Worm (Caenorhabditis elegans) whole organism, L2 larva: ENCODE data around the gene rab-1.

ENCODE experiments used
- R02D3.7 ChIP-seq: fragments of 150-350 bp; optimal IDR thresholded peaks from 2 replicates; lab custom pipeline; 2014; ENCODE audit warnings: missing biosample characterization, missing genetic modification characterization
- Y55F3AM.14 ChIP-seq: fragments of 200-800 bp; sonication (Bioruptor generic); optimal IDR thresholded peaks from 2 replicates; lab custom pipeline; 2018; ENCODE audit warnings: mild to moderate bottlenecking, missing genetic modification characterization, missing compliant biosample characterization
- ZK546.5 ChIP-seq: sonication (generic microtip); optimal IDR thresholded peaks from 2 replicates; lab custom pipeline; 2017; ENCODE audit warnings: missing biosample characterization, missing genetic modification characterization
- alr-1 ChIP-seq: fragments of 150-350 bp; optimal IDR thresholded peaks from 2 replicates; lab custom pipeline; 2014; ENCODE audit warnings: missing biosample characterization, missing genetic modification characterization
- ama-1 ChIP-seq: fragments of 150-350 bp; optimal IDR thresholded peaks from 2 replicates; lab custom pipeline; 2018; ENCODE audit warnings: inconsistent platforms
- blmp-1 ChIP-seq: sonication (generic microtip); optimal IDR thresholded peaks from 2 replicates; lab custom pipeline; 2017; ENCODE audit warnings: missing genetic modification characterization, mild to moderate bottlenecking, missing compliant biosample characterization, antibody characterized with exemption, moderate library complexity; ENCODE audit not compliant: insufficient read depth
- ceh-16 ChIP-seq: fragments of 150-350 bp; optimal IDR thresholded peaks from 2 replicates; lab custom pipeline; 2014; ENCODE audit warnings: missing biosample characterization, missing genetic modification characterization
- ceh-82 ChIP-seq: fragments of 150-350 bp; optimal IDR thresholded peaks from 2 replicates; lab custom pipeline; 2014; ENCODE audit warnings: missing biosample characterization, missing genetic modification characterization
- crh-2 ChIP-seq: sonication (generic microtip); optimal IDR thresholded peaks from 2 replicates; lab custom pipeline; 2017; ENCODE audit warnings: missing biosample characterization, missing genetic modification characterization
- dmd-4 ChIP-seq: sonication (generic microtip); optimal IDR thresholded peaks from 2 replicates; lab custom pipeline; 2017; ENCODE audit warnings: missing biosample characterization, missing genetic modification characterization
- egl-27 ChIP-seq: sonication (generic microtip); optimal IDR thresholded peaks from 3 replicates; lab custom pipeline; 2017; ENCODE audit warnings: missing biosample characterization, missing genetic modification reagents, missing genetic modification characterization
- elt-1 ChIP-seq: fragments of 150-350 bp; optimal IDR thresholded peaks from 2 replicates; lab custom pipeline; 2014; ENCODE audit warnings: missing biosample characterization, missing genetic modification characterization
- elt-3 ChIP-seq: sonication (generic microtip); optimal IDR thresholded peaks from 2 replicates; lab custom pipeline; 2017; ENCODE audit warnings: missing biosample characterization, missing genetic modification characterization
- gmeb-1 ChIP-seq: fragments of 150-350 bp; optimal IDR thresholded peaks from 2 replicates; lab custom pipeline; 2014; ENCODE audit warnings: missing biosample characterization, missing genetic modification characterization
- lin-13 ChIP-seq: fragments of 150-350 bp; optimal IDR thresholded peaks from 2 replicates; lab custom pipeline; 2014; ENCODE audit warnings: missing biosample characterization, missing genetic modification reagents, missing genetic modification characterization
- lin-39 ChIP-seq: fragments of 150-350 bp; optimal IDR thresholded peaks from 2 replicates; lab custom pipeline; 2014; ENCODE audit warnings: missing biosample characterization, missing genetic modification reagents, missing genetic modification characterization
- lsy-2 ChIP-seq, 2 experiments: fragments of 150-350 bp in 1 of 2; sonication (generic microtip) in 1 of 2; optimal IDR thresholded peaks; 2 replicates each; lab custom pipeline; 2014 to 2017; ENCODE audit warnings: missing biosample characterization in 2 of 2, missing genetic modification characterization in 2 of 2
- mab-5 ChIP-seq: fragments of 150-350 bp; optimal IDR thresholded peaks from 2 replicates; lab custom pipeline; 2014; ENCODE audit warnings: missing biosample characterization, missing genetic modification characterization
- mbf-1 ChIP-seq: sonication (generic microtip); optimal IDR thresholded peaks from 2 replicates; lab custom pipeline; 2017; ENCODE audit warnings: missing biosample characterization, missing genetic modification characterization
- mdl-1 ChIP-seq, 2 experiments: fragments of 150-350 bp in 1 of 2; sonication (generic microtip) in 1 of 2; optimal IDR thresholded peaks; 2 replicates each; lab custom pipeline; 2017; ENCODE audit warnings: missing biosample characterization in 2 of 2, missing genetic modification characterization in 2 of 2
- nhr-10 ChIP-seq: sonication (generic microtip); optimal IDR thresholded peaks from 2 replicates; lab custom pipeline; 2017; ENCODE audit warnings: missing biosample characterization, missing genetic modification characterization
- nhr-11 ChIP-seq: fragments of 150-350 bp; optimal IDR thresholded peaks from 2 replicates; lab custom pipeline; 2014; ENCODE audit warnings: missing biosample characterization, missing genetic modification characterization
- nhr-12 ChIP-seq: fragments of 150-350 bp; optimal IDR thresholded peaks from 2 replicates; lab custom pipeline; 2014; ENCODE audit warnings: missing biosample characterization, missing genetic modification characterization
- nhr-129 ChIP-seq: fragments of 150-350 bp; optimal IDR thresholded peaks from 2 replicates; lab custom pipeline; 2014; ENCODE audit warnings: missing biosample characterization, missing genetic modification characterization
- nhr-21 ChIP-seq: fragments of 150-350 bp; optimal IDR thresholded peaks from 2 replicates; lab custom pipeline; 2014; ENCODE audit warnings: missing biosample characterization, missing genetic modification characterization
- nhr-23 ChIP-seq: fragments of 150-350 bp; optimal IDR thresholded peaks from 2 replicates; lab custom pipeline; 2014; ENCODE audit warnings: missing biosample characterization, missing genetic modification reagents, missing genetic modification characterization
- nhr-237 ChIP-seq: fragments of 150-350 bp; optimal IDR thresholded peaks from 2 replicates; lab custom pipeline; 2014; ENCODE audit warnings: missing biosample characterization, missing genetic modification characterization
- nhr-6 ChIP-seq: fragments of 150-350 bp; optimal IDR thresholded peaks from 2 replicates; lab custom pipeline; 2014; ENCODE audit warnings: missing biosample characterization, missing genetic modification characterization
- nhr-77 ChIP-seq: fragments of 150-350 bp; optimal IDR thresholded peaks from 2 replicates; lab custom pipeline; 2014; ENCODE audit warnings: missing biosample characterization, missing genetic modification characterization
- skn-1 ChIP-seq: sonication (generic microtip); optimal IDR thresholded peaks from 2 replicates; lab custom pipeline; 2017; ENCODE audit warnings: missing biosample characterization, missing genetic modification characterization
- sma-3 ChIP-seq: sonication (generic microtip); optimal IDR thresholded peaks from 2 replicates; lab custom pipeline; 2016; ENCODE audit warnings: missing genetic modification reagents, missing genetic modification characterization, missing compliant biosample characterization
- sma-9 ChIP-seq, 2 experiments: fragments of 150-350 bp in 1 of 2; sonication (generic microtip) in 1 of 2; optimal IDR thresholded peaks; 2 replicates each; lab custom pipeline; 2014 to 2016; ENCODE audit warnings: missing genetic modification characterization in 2 of 2, mild to moderate bottlenecking in 1 of 2, missing biosample characterization in 1 of 2, missing compliant biosample characterization in 1 of 2, missing genetic modification reagents in 1 of 2, moderate library complexity in 1 of 2
- snpc-4 ChIP-seq: fragments of 150-350 bp; optimal IDR thresholded peaks from 2 replicates; lab custom pipeline; 2014; ENCODE audit warnings: missing biosample characterization, missing genetic modification characterization
- unc-39 ChIP-seq: fragments of 150-350 bp; optimal IDR thresholded peaks from 2 replicates; lab custom pipeline; 2014; ENCODE audit warnings: missing biosample characterization, missing genetic modification characterization
- unc-55 ChIP-seq: fragments of 150-350 bp; sonication (generic microtip); optimal IDR thresholded peaks from 3 replicates; lab custom pipeline; 2014; ENCODE audit warnings: missing biosample characterization, missing genetic modification reagents, missing genetic modification characterization
- zag-1 ChIP-seq: fragments of 150-350 bp; optimal IDR thresholded peaks from 2 replicates; lab custom pipeline; 2014; ENCODE audit warnings: missing biosample characterization, missing genetic modification characterization
- ztf-11 ChIP-seq: sonication (generic microtip); optimal IDR thresholded peaks from 2 replicates; lab custom pipeline; 2017; ENCODE audit warnings: missing biosample characterization, missing genetic modification characterization

Gene rab-1

ce11 chrV:1230540-1230939 is 33.2 kb downstream of the rab-1 start:
- TF ChIP-seq elt-3 (tag; lab: Kevin White, UChicago): no peak
- no peak for TF ChIP-seq unc-39 (tag; lab: Kevin White, UChicago)
- no peak for TF ChIP-seq R02D3.7 (tag; lab: Kevin White, UChicago)
- TF ChIP-seq lin-13 (GFP tag; lab: Kevin White, UChicago): no peak
- no peak for TF ChIP-seq nhr-11 (tag; lab: Kevin White, UChicago)
- no peak for TF ChIP-seq dmd-4
- no peak for TF ChIP-seq nhr-12
- TF ChIP-seq nhr-10 (tag; lab: Kevin White, UChicago): no peak
- no peak for TF ChIP-seq ceh-16 (tag; lab: Kevin White, UChicago)
- no peak for TF ChIP-seq snpc-4 (tag; lab: Kevin White, UChicago)
- no peak for TF ChIP-seq sma-3 (GFP tag; lab: Kevin White, UChicago)
- TF ChIP-seq nhr-237 (tag; lab: Kevin White, UChicago): no peak
- TF ChIP-seq zag-1 (tag; lab: Kevin White, UChicago): no peak
- no peak for TF ChIP-seq blmp-1 (tag; lab: Kevin White, UChicago)
- TF ChIP-seq nhr-21: no peak

DNA sequence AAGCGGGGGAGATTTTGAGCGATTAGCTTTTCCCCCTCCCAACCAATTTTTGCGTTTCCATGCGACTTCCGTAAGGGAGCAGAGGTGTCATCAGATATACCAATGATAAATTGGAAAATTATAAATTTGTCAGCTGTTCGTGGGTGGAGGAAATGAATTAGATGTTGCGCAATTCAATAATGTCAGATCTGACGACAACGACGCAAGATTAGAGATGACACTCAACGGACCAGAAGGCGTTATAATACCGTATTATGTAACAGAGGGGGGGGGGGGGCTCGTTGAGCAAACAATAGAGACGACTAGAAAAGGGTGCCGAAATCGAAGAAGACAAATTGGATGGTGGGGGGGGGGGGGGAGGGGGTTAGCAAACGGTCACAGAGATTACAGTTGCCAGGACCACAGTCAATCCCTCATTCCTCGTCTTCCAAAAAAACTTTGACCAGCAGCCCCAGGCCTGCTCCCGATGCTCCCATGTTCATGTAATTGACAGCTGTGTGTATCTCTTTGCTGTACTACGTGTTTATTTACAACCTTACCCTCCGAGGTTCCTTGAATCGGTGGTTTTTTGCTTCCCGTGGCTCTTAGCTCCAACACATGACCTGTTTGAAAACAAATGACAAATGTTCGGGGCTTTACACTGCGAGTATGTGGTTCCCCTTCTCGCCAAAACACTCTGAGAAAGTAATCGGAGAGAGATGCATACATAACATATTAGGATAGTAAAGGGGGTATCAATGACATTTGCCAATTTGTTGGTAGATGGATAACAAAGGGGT is 34.7 kb downstream of the rab-1 start:
- TF ChIP-seq nhr-129 (tag; lab: Kevin White, UChicago): peak; percentile 66
- no peak for TF ChIP-seq nhr-21
- no peak for TF ChIP-seq sma-9 (GFP tag; optimal IDR thresholded peaks at IDR 0.05; lab: Kevin White, UChicago)
- no peak for TF ChIP-seq sma-9 (tag; optimal IDR thresholded peaks at IDR 0.05; lab: Kevin White, UChicago)
- no peak for TF ChIP-seq crh-2 (tag; lab: Kevin White, UChicago)
- TF ChIP-seq ceh-82 (tag; lab: Kevin White, UChicago): no peak
- no peak for TF ChIP-seq nhr-11 (tag; lab: Kevin White, UChicago)
- TF ChIP-seq lsy-2 (tag; optimal IDR thresholded peaks at IDR 0.05; lab: Kevin White, UChicago): peak in 1 of 2 experiments; percentile 17
- TF ChIP-seq ama-1 (lab: Kevin White, UChicago): no peak
- TF ChIP-seq mab-5 (tag; lab: Kevin White, UChicago): peak; percentile 32
- no peak for TF ChIP-seq unc-55 (GFP tag; lab: Kevin White, UChicago)
- TF ChIP-seq mdl-1 (tag; optimal IDR thresholded peaks at IDR 0.05; lab: Kevin White, UChicago): no peak
- TF ChIP-seq ZK546.5 (tag; lab: Kevin White, UChicago): no peak
- peak; percentile 23 for TF ChIP-seq lin-39
- TF ChIP-seq nhr-23 (tag; lab: Kevin White, UChicago): no peak

DNA sequence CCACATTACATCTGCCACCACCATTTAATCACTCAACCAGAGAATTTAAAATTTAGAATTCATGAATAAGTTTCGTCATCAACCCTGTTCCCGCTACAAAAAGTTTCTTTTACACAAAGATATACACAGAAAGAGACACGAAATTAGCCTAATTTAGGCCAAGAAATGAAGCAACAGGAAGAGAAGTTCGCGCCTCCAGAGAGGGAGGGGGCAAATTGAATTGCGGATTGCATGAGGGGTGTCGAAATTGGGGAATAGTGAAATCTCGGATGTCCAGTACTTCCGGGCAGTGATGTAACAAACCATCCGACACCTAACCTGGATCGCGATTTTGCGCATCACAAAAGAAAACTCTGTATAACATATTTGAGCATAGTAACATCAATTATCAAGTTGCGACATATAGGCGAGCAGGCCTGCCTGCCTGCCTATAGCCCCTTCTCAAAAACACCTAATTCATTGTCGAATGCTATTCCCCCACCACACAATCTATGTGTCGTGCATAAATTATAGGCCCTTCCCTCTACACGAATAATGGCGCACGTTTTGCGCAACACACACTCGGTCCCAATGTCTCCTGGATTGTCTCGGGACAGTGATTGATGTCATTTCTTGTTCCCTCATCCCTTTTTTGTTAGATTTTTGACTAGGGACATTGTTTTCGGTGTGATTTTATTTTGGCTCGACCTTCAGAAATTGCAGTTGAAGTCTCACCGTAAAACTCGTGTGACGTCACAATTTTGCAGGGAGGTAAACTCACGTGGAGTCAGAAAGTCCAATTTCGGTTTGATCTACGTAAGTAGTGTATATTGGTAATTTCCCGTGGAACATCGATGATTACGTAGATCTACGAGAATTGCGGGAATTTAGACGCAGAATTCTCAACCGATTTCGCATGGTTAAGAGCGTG is 35.8 kb downstream of the rab-1 start:
- TF ChIP-seq ZK546.5 (tag; lab: Kevin White, UChicago): no peak
- TF ChIP-seq mab-5 (tag; lab: Kevin White, UChicago): peak; percentile 90
- TF ChIP-seq gmeb-1: no peak
- TF ChIP-seq ceh-82 (tag; lab: Kevin White, UChicago): no peak
- TF ChIP-seq dmd-4: no peak
- TF ChIP-seq unc-55 (GFP tag; lab: Kevin White, UChicago): no peak
- TF ChIP-seq R02D3.7 (tag; lab: Kevin White, UChicago): no peak

ce11 chrV:1226239-1226638 is 37.5 kb downstream of the rab-1 start:
- TF ChIP-seq blmp-1 (tag; lab: Kevin White, UChicago) (no peak), alr-1 (tag; lab: Kevin White, UChicago) (no peak), unc-39 (tag; lab: Kevin White, UChicago) (no peak), elt-1 (tag; lab: Kevin White, UChicago) (no peak), crh-2 (tag; lab: Kevin White, UChicago) (no peak), nhr-11 (tag; lab: Kevin White, UChicago) (no peak), nhr-23 (tag; lab: Kevin White, UChicago) (no peak), R02D3.7 (tag; lab: Kevin White, UChicago) (no peak), mbf-1 (no peak), egl-27 (tag; lab: Kevin White, UChicago) (no peak), nhr-6 (tag; lab: Kevin White, UChicago) (no peak), Y55F3AM.14 (no peak), nhr-77 (tag; lab: Kevin White, UChicago) (no peak), ZK546.5 (tag; lab: Kevin White, UChicago) (no peak), ztf-11 (tag; lab: Kevin White, UChicago) (no peak), mdl-1 (tag; optimal IDR thresholded peaks at IDR 0.05; lab: Kevin White, UChicago) (no peak), zag-1 (tag; lab: Kevin White, UChicago) (no peak), skn-1 (tag; lab: Kevin White, UChicago) (no peak), ceh-82 (tag; lab: Kevin White, UChicago) (no peak)
